Fruit fly (Drosophila melanogaster): ENCODE data around the gene tws.
A peak's percentile ranks its signal among the peaks of the same experiment; 100 is the strongest.

Gene tws

dm6 chr3R:10113746-10114145, 25.8 kb downstream of the tws start:
- TF ChIP-seq CG7368 (GFP tag; optimal IDR thresholded peaks at IDR 0.05), result no peak
- TF ChIP-seq esn (GFP tag; optimal IDR thresholded peaks at IDR 0.05), result no peak
- TF ChIP-seq CG6163 (GFP tag; IDR thresholded peaks at IDR 0.05), result no peak
- TF ChIP-seq CG15336 (GFP tag; IDR thresholded peaks at IDR 0.05), result no peak
- TF ChIP-seq svp (GFP tag), result no peak
- TF ChIP-seq CG1621 (tag; optimal IDR thresholded peaks at IDR 0.05), result no peak
- TF ChIP-seq dac (GFP tag; optimal IDR thresholded peaks at IDR 0.05), result no peak
- no peak for TF ChIP-seq Ets96B (tag; optimal IDR thresholded peaks at IDR 0.05)
- TF ChIP-seq Lpt (GFP tag; optimal IDR thresholded peaks at IDR 0.05), result no peak
- no peak for TF ChIP-seq CG11762 (GFP tag; optimal IDR thresholded peaks at IDR 0.05; ENCODE audit: insufficient read depth)
- no peak for TF ChIP-seq Eip93F (GFP tag; optimal IDR thresholded peaks at IDR 0.05)
- no peak for TF ChIP-seq dsx (GFP tag; optimal IDR thresholded peaks at IDR 0.05; ENCODE audit: poor library complexity, severe bottlenecking)
- no peak for TF ChIP-seq topi (GFP tag; optimal IDR thresholded peaks at IDR 0.05)
- no peak for TF ChIP-seq Blimp-1 (GFP tag; optimal IDR thresholded peaks at IDR 0.05)
- TF ChIP-seq Eip75B (GFP tag; optimal IDR thresholded peaks at IDR 0.05), result no peak
- no peak for TF ChIP-seq CG8319 (GFP tag; optimal IDR thresholded peaks at IDR 0.05)
- TF ChIP-seq net (GFP tag; optimal IDR thresholded peaks at IDR 0.05), result no peak
- TF ChIP-seq Gug (GFP tag; IDR thresholded peaks at IDR 0.05), result no peak
- no peak for TF ChIP-seq CG3919 (GFP tag; optimal IDR thresholded peaks at IDR 0.05)
- TF ChIP-seq vri (GFP tag; optimal IDR thresholded peaks at IDR 0.05), result no peak

dm6 chr3R:10112195-10112594, 27.4 kb downstream of the tws start, which contains the start of gene CAH7:
TSS of gene CAH7 (plus strand) at chr3R:10112237.
- TF ChIP-seq CG15336 (GFP tag; IDR thresholded peaks at IDR 0.05) (0 out of 2 replicates have a peak, but pooled peaks have one; percentile 2), svp (GFP tag) (no peak)

dm6 chr3R:10111815-10112185, 27.8 kb downstream of the tws start:
- TF ChIP-seq esn (GFP tag; optimal IDR thresholded peaks at IDR 0.05), result peak; percentile 61
- peak; percentile 20 for TF ChIP-seq Sox15 (GFP tag; optimal IDR thresholded peaks at IDR 0.05)
- TF ChIP-seq CG3919 (GFP tag; optimal IDR thresholded peaks at IDR 0.05), result peak; percentile 26
- TF ChIP-seq topi (GFP tag; optimal IDR thresholded peaks at IDR 0.05), result peak; percentile 34
- peak; percentile 3 for TF ChIP-seq net (GFP tag; optimal IDR thresholded peaks at IDR 0.05)
- no peak for TF ChIP-seq fd85E (GFP tag; optimal IDR thresholded peaks at IDR 0.05)
- no peak for TF ChIP-seq dac (GFP tag; optimal IDR thresholded peaks at IDR 0.05)
- TF ChIP-seq CG6276 (GFP tag; optimal IDR thresholded peaks at IDR 0.05), result peak; percentile 38
- TF ChIP-seq CG6792 (GFP tag; optimal IDR thresholded peaks at IDR 0.05), result peak; percentile 38
- no peak for TF ChIP-seq Hr38 (GFP tag; optimal IDR thresholded peaks at IDR 0.05)
- TF ChIP-seq Ets96B (tag; optimal IDR thresholded peaks at IDR 0.05), result no peak
- peak; percentile 75 for TF ChIP-seq CG32006 (GFP tag; optimal IDR thresholded peaks at IDR 0.05)
- TF ChIP-seq Ets21C (GFP tag; optimal IDR thresholded peaks at IDR 0.05), result no peak
- peak; percentile 61 for TF ChIP-seq Hr4 (GFP tag; optimal IDR thresholded peaks at IDR 0.05)
- TF ChIP-seq Gug (GFP tag; IDR thresholded peaks at IDR 0.05), result 0 out of 2 replicates have a peak, but pooled peaks have one; percentile 30
- TF ChIP-seq eg (GFP tag; IDR thresholded peaks at IDR 0.05), result peak; percentile 70
- TF ChIP-seq Eip93F (GFP tag; optimal IDR thresholded peaks at IDR 0.05), result no peak
- peak; percentile 35 for TF ChIP-seq OdsH (GFP tag; optimal IDR thresholded peaks at IDR 0.05)
- TF ChIP-seq Met (GFP tag; optimal IDR thresholded peaks at IDR 0.05), result peak; percentile 49
- TF ChIP-seq CG11762 (GFP tag; optimal IDR thresholded peaks at IDR 0.05; ENCODE audit: insufficient read depth), result no peak
- TF ChIP-seq CG10631 (GFP tag; optimal IDR thresholded peaks at IDR 0.05), result peak; percentile 39
- peak; percentile 6 for TF ChIP-seq Hr39 (GFP tag; optimal IDR thresholded peaks at IDR 0.05)
- TF ChIP-seq CG3032 (tag; optimal IDR thresholded peaks at IDR 0.05), result peak; percentile 7
- TF ChIP-seq CG34406 (GFP tag; optimal IDR thresholded peaks at IDR 0.05), result peak; percentile 38
- no peak for TF ChIP-seq CG6808 (GFP tag; optimal IDR thresholded peaks at IDR 0.05)
- TF ChIP-seq Sox14 (GFP tag; optimal IDR thresholded peaks at IDR 0.05), result no peak
- TF ChIP-seq CG8119 (GFP tag; IDR thresholded peaks at IDR 0.05), result peak; percentile 48; the same call in 1 of the 3 replicates
- no peak for TF ChIP-seq spab (GFP tag; optimal IDR thresholded peaks at IDR 0.05)
- TF ChIP-seq CG4318 (GFP tag; optimal IDR thresholded peaks at IDR 0.05), result peak; percentile 15
- peak; percentile 70 for TF ChIP-seq Eip78C (GFP tag)
- TF ChIP-seq CG8632 (GFP tag; optimal IDR thresholded peaks at IDR 0.05), result peak; percentile 41
- peak in 1 of 2 experiments; percentile 40 for TF ChIP-seq salr (GFP tag; optimal IDR thresholded peaks at IDR 0.05)
- peak; percentile 61 for TF ChIP-seq CG15336 (GFP tag; IDR thresholded peaks at IDR 0.05)
- TF ChIP-seq acj6 (GFP tag; optimal IDR thresholded peaks at IDR 0.05), result peak; percentile 27
- TF ChIP-seq cyc (GFP tag; optimal IDR thresholded peaks at IDR 0.05), result peak; percentile 22
- TF ChIP-seq CG10669 (GFP tag; optimal IDR thresholded peaks at IDR 0.05), result peak; percentile 14
- TF ChIP-seq Smox (GFP tag; optimal IDR thresholded peaks at IDR 0.05), result peak; percentile 52
- TF ChIP-seq CG11902 (GFP tag; optimal IDR thresholded peaks at IDR 0.05), result no peak

All from whole organism, prepupa.